Worm (Caenorhabditis elegans) whole organism, L1 larva: ENCODE results near the gene srh-7.

ENCODE experiments used
- C04F5.9 ChIP-seq: sonication (generic microtip); optimal IDR thresholded peaks from 2 replicates; lab custom pipeline; 2016; ENCODE audit warnings: missing genetic modification characterization, missing compliant biosample characterization
- C34B4.2 ChIP-seq: sonication (generic microtip); optimal IDR thresholded peaks from 2 replicates; lab custom pipeline; 2017; ENCODE audit warnings: mild to moderate bottlenecking, missing genetic modification characterization, missing compliant biosample characterization
- Y116A8C.19 ChIP-seq: sonication (generic microtip); optimal IDR thresholded peaks from 2 replicates; lab custom pipeline; 2016; ENCODE audit warnings: missing compliant biosample characterization, missing genetic modification characterization, borderline replicate concordance
- alr-1 ChIP-seq: fragments of 200-800 bp; sonication (Bioruptor generic); optimal IDR thresholded peaks from 2 replicates; lab custom pipeline; 2018; ENCODE audit warnings: borderline replicate concordance, mild to moderate bottlenecking, missing genetic modification characterization, missing compliant biosample characterization
- aly-2 ChIP-seq: fragments of 150-350 bp; optimal IDR thresholded peaks from 2 replicates; lab custom pipeline; 2014; ENCODE audit warnings: missing biosample characterization, missing genetic modification characterization
- blmp-1 ChIP-seq: fragments of 150-350 bp; optimal IDR thresholded peaks from 2 replicates; lab custom pipeline; 2014; ENCODE audit warnings: missing biosample characterization, missing genetic modification characterization
- ceh-8 ChIP-seq: fragments of 200-800 bp; sonication (Bioruptor generic); optimal IDR thresholded peaks from 2 replicates; lab custom pipeline; 2018; ENCODE audit warnings: mild to moderate bottlenecking, missing genetic modification characterization, moderate library complexity, missing compliant biosample characterization
- ceh-90 ChIP-seq: sonication (generic microtip); optimal IDR thresholded peaks from 2 replicates; lab custom pipeline; 2016; ENCODE audit warnings: missing genetic modification characterization, missing compliant biosample characterization
- dpl-1 ChIP-seq, 3 experiments: fragments of 150-350 bp in 2 of 3; sonication (generic microtip) in 1 of 3; optimal IDR thresholded peaks; 2 replicates each; lab custom pipeline; 2014 to 2017; ENCODE audit warnings: missing biosample characterization in 3 of 3, missing genetic modification characterization in 3 of 3, missing genetic modification reagents in 3 of 3
- efl-1 ChIP-seq, 4 experiments: fragments of 150-350 bp; optimal IDR thresholded peaks in 3 of 4; peaks in 1 of 4; 1 replicate in 1 of 4; 2 replicates in 3 of 4; lab custom pipeline; 2014; ENCODE audit warnings: missing biosample characterization in 2 of 4, missing genetic modification characterization in 2 of 4, missing genetic modification reagents in 2 of 4
- egl-13 ChIP-seq: sonication (generic microtip); optimal IDR thresholded peaks from 2 replicates; lab custom pipeline; 2016; ENCODE audit warnings: missing genotype, missing genetic modification reagents, missing genetic modification characterization, missing compliant biosample characterization
- elt-3 ChIP-seq, 6 experiments: fragments of 150-350 bp in 1 of 6; sonication (generic microtip); optimal IDR thresholded peaks; 2 replicates each; lab custom pipeline; 2017 to 2018; ENCODE audit warnings: missing biosample characterization in 6 of 6, missing genetic modification characterization in 6 of 6, inconsistent platforms in 1 of 6
- ets-5 ChIP-seq: fragments of 200-800 bp; sonication (Bioruptor generic); IDR thresholded peaks from 2 replicates; pipeline ENCODE4 v1.3.6; 2022; ENCODE audit warnings: missing genetic modification characterization, missing compliant biosample characterization
- fkh-4 ChIP-seq: sonication (generic microtip); optimal IDR thresholded peaks from 2 replicates; lab custom pipeline; 2016; ENCODE audit warnings: missing compliant biosample characterization, missing genetic modification characterization, borderline replicate concordance
- fkh-8 ChIP-seq: sonication (generic microtip); optimal IDR thresholded peaks from 2 replicates; lab custom pipeline; 2016; ENCODE audit warnings: mild to moderate bottlenecking, missing genetic modification characterization, missing compliant biosample characterization
- grh-1 ChIP-seq: fragments of 200-800 bp; sonication (Bioruptor generic); IDR thresholded peaks from 2 replicates; pipeline ENCODE4 v1.3.6; 2022; ENCODE audit warnings: missing genetic modification reagents, missing genetic modification characterization, missing compliant biosample characterization
- hlh-17 ChIP-seq: fragments of 200-800 bp; sonication (Bioruptor generic); optimal IDR thresholded peaks from 2 replicates; lab custom pipeline; 2018; ENCODE audit warnings: missing genetic modification characterization, mild to moderate bottlenecking, missing compliant biosample characterization, moderate library complexity, borderline replicate concordance
- isw-1 ChIP-seq: fragments of 200-800 bp; sonication (Bioruptor generic); IDR thresholded peaks from 2 replicates; pipeline ENCODE4 v1.3.6; 2022; ENCODE audit warnings: missing genetic modification characterization, missing compliant biosample characterization
- lin-13 ChIP-seq: fragments of 150-350 bp; optimal IDR thresholded peaks from 2 replicates; lab custom pipeline; 2014; ENCODE audit warnings: missing biosample characterization, missing genetic modification reagents, missing genetic modification characterization
- lin-14 ChIP-seq: fragments of 200-800 bp; sonication (Bioruptor generic); optimal IDR thresholded peaks from 2 replicates; lab custom pipeline; 2018; ENCODE audit warnings: mild to moderate bottlenecking, missing genetic modification characterization, moderate library complexity, missing compliant biosample characterization
- lin-35 ChIP-seq, 2 experiments: fragments of 150-350 bp; optimal IDR thresholded peaks; 2 replicates each; lab custom pipeline; 2014; ENCODE audit warnings: missing biosample characterization in 2 of 2, missing genetic modification characterization in 2 of 2, missing genetic modification reagents in 2 of 2
- mef-2 ChIP-seq: fragments of 150-350 bp; optimal IDR thresholded peaks from 2 replicates; lab custom pipeline; 2014; ENCODE audit warnings: missing biosample characterization, missing genetic modification characterization
- nhr-11 ChIP-seq: fragments of 150-350 bp; optimal IDR thresholded peaks from 2 replicates; lab custom pipeline; 2014; ENCODE audit warnings: missing biosample characterization, missing genetic modification characterization
- nhr-12 ChIP-seq: sonication (generic microtip); optimal IDR thresholded peaks from 2 replicates; lab custom pipeline; 2017; ENCODE audit warnings: missing biosample characterization, missing genetic modification characterization
- nhr-19 ChIP-seq: fragments of 200-800 bp; sonication (Bioruptor generic); conservative IDR thresholded peaks from 2 replicates; pipeline ENCODE4 v1.3.6; 2022; ENCODE audit warnings: missing genetic modification characterization, missing compliant biosample characterization
- nhr-20 ChIP-seq: sonication (generic microtip); optimal IDR thresholded peaks from 2 replicates; lab custom pipeline; 2016; ENCODE audit warnings: mild to moderate bottlenecking, missing genetic modification characterization, missing compliant biosample characterization
- nhr-71 ChIP-seq: sonication (generic microtip); optimal IDR thresholded peaks from 2 replicates; lab custom pipeline; 2016; ENCODE audit warnings: mild to moderate bottlenecking, missing genetic modification characterization, moderate library complexity, missing compliant biosample characterization
- nhr-76 ChIP-seq: sonication (generic microtip); optimal IDR thresholded peaks from 2 replicates; lab custom pipeline; 2017; ENCODE audit warnings: missing biosample characterization, missing genetic modification characterization
- nhr-77 ChIP-seq: fragments of 150-350 bp; optimal IDR thresholded peaks from 2 replicates; lab custom pipeline; 2014; ENCODE audit warnings: missing biosample characterization, missing genetic modification characterization
- nhr-84 ChIP-seq: sonication (generic microtip); optimal IDR thresholded peaks from 2 replicates; lab custom pipeline; 2017; ENCODE audit warnings: missing biosample characterization, missing genetic modification characterization
- nhr-85 ChIP-seq: sonication (generic microtip); peaks from one replicate; lab custom pipeline; 2016; ENCODE audit warnings: missing genetic modification characterization, inconsistent platforms, missing compliant biosample characterization
- nhr-90 ChIP-seq: sonication (generic microtip); optimal IDR thresholded peaks from 2 replicates; lab custom pipeline; 2016; ENCODE audit warnings: mild to moderate bottlenecking, missing genetic modification characterization, missing compliant biosample characterization; ENCODE audit not compliant: poor library complexity
- rnt-1 ChIP-seq: sonication (generic microtip); optimal IDR thresholded peaks from 2 replicates; lab custom pipeline; 2016; ENCODE audit warnings: mild to moderate bottlenecking, missing genetic modification characterization, moderate library complexity, missing compliant biosample characterization
- snpc-4 ChIP-seq: fragments of 150-350 bp; optimal IDR thresholded peaks from 2 replicates; lab custom pipeline; 2014; ENCODE audit warnings: missing biosample characterization, missing genetic modification characterization
- sup-37 ChIP-seq: fragments of 200-800 bp; sonication (Bioruptor generic); optimal IDR thresholded peaks from 2 replicates; lab custom pipeline; 2018; ENCODE audit warnings: mild to moderate bottlenecking, missing genetic modification characterization, missing compliant biosample characterization
- tbx-2 ChIP-seq: sonication (generic microtip); optimal IDR thresholded peaks from 2 replicates; lab custom pipeline; 2016; ENCODE audit warnings: missing genetic modification characterization, missing compliant biosample characterization
- tlp-1 ChIP-seq: fragments of 150-350 bp; optimal IDR thresholded peaks from 2 replicates; lab custom pipeline; 2014; ENCODE audit warnings: missing biosample characterization, missing genetic modification characterization
- unc-130 ChIP-seq: fragments of 150-350 bp; optimal IDR thresholded peaks from 2 replicates; lab custom pipeline; 2017; ENCODE audit warnings: missing biosample characterization, missing genetic modification characterization, inconsistent platforms
- unc-30 ChIP-seq: sonication (generic microtip); optimal IDR thresholded peaks from 2 replicates; lab custom pipeline; 2017; ENCODE audit warnings: missing biosample characterization, missing genetic modification characterization
- unc-62 ChIP-seq: fragments of 150-350 bp; optimal IDR thresholded peaks from 2 replicates; lab custom pipeline; 2014; ENCODE audit warnings: missing biosample characterization, missing genetic modification reagents, missing genetic modification characterization
- xbp-1 ChIP-seq: sonication (generic microtip); optimal IDR thresholded peaks from 2 replicates; lab custom pipeline; 2016; ENCODE audit warnings: missing genetic modification characterization, missing compliant biosample characterization

Gene srh-7

DNA sequence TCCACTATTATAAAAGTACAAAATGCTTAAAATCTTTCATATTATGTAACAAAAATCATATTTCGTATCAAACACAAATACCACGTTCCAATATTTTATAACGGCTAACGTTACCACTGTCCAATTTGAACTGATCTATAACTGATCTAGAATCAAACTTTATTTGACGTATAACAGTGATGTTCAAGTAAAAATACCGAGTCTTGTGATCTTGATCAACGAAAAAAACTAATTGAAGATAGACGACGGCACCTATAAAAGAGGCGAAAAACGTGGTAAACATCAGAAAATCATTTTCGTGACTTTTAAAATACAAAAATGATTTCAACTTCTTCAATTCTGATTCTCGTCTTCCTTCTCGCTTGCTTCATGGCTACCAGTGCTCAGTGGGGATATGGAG, 20.4 kb upstream of the srh-7 start, which contains the start of gene nlp-28 (continued):
- TF ChIP-seq mef-2 (tag; lab: Kevin White, UChicago), result no peak
- TF ChIP-seq nhr-12 (tag; lab: Kevin White, UChicago), result no peak
- no peak for TF ChIP-seq rnt-1 (tag; lab: Kevin White, UChicago)
- 0 out of 2 replicates have a peak, but pooled peaks have one; percentile 4 for TF ChIP-seq nhr-19 (GFP tag; lab: Robert Waterston, UW)
- no peak for TF ChIP-seq alr-1 (tag; lab: Kevin White, UChicago)
- no peak for TF ChIP-seq unc-30 (tag; lab: Kevin White, UChicago)

DNA sequence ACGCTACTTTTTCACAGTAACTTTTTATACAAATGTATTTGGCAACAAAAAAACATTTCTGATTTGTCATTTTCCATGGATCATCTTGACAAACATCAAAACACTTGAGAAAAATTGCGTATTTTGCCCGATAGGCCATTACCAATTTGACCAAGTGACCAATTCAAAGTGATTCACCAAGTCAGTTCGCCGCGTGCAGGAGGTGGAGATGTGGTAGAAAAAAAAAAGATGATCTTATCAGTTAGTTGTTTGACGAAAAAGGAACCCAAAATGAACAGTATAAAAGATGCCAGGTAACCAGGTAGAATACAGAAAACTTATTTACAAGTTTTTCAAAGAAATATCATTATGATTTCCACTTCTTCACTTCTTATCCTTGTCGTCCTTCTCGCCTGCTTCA, 19.0 kb upstream of the srh-7 start, which contains the start of gene nlp-27:
TSS of gene nlp-27 (plus strand) at position 309 of the 400 bp plus-strand sequence.
- TF ChIP-seq blmp-1 (tag; lab: Kevin White, UChicago), result peak; percentile 36
- peak; percentile 83 for TF ChIP-seq nhr-85 (tag; lab: Kevin White, UChicago)
- peak; percentile 9 for TF ChIP-seq nhr-90 (tag; lab: Kevin White, UChicago)
- TF ChIP-seq nhr-11, result no peak
- peak; percentile 27 for TF ChIP-seq nhr-20 (tag; lab: Kevin White, UChicago)
- no peak for TF ChIP-seq efl-1 (optimal IDR thresholded peaks at IDR 0.05; lab: Kevin White, UChicago)
- peak in 1 of 2 experiments; percentile 49 for TF ChIP-seq efl-1 (GFP tag; optimal IDR thresholded peaks at IDR 0.05 in 1 of 2; lab: Kevin White, UChicago)
- TF ChIP-seq elt-3 (tag; optimal IDR thresholded peaks at IDR 0.05; lab: Kevin White, UChicago), result peak in 2 of 6 experiments; percentile 16 to 42
- TF ChIP-seq hlh-17 (GFP tag; lab: Kevin White, UChicago), result no peak
- TF ChIP-seq nhr-71 (tag; lab: Kevin White, UChicago), result peak; percentile 4
- TF ChIP-seq lin-14 (GFP tag; lab: Kevin White, UChicago), result peak; percentile 18

ce11 chrV:3992334-3992733, 15.7 kb upstream of the srh-7 start:
- no peak for TF ChIP-seq C04F5.9 (tag; lab: Kevin White, UChicago)
- peak; percentile 58 for TF ChIP-seq grh-1 (GFP tag; lab: Robert Waterston, UW)
- no peak for TF ChIP-seq unc-62
- TF ChIP-seq isw-1 (GFP tag; lab: Robert Waterston, UW), result no peak
- peak in 1 of 2 experiments; percentile 48 for TF ChIP-seq lin-35 (GFP tag; optimal IDR thresholded peaks at IDR 0.05; lab: Kevin White, UChicago)
- TF ChIP-seq nhr-77 (tag; lab: Kevin White, UChicago), result no peak
- no peak for TF ChIP-seq nhr-84
- peak; percentile 47 for TF ChIP-seq nhr-71 (tag; lab: Kevin White, UChicago)
- TF ChIP-seq C34B4.2 (tag; lab: Kevin White, UChicago), result no peak
- TF ChIP-seq hlh-17 (GFP tag; lab: Kevin White, UChicago), result no peak
- peak; percentile 2 for TF ChIP-seq nhr-90 (tag; lab: Kevin White, UChicago)
- no peak for TF ChIP-seq mef-2 (tag; lab: Kevin White, UChicago)
- no peak for TF ChIP-seq unc-130 (tag; lab: Kevin White, UChicago)
- TF ChIP-seq ceh-8 (GFP tag; lab: Kevin White, UChicago), result no peak
- TF ChIP-seq snpc-4 (tag; lab: Kevin White, UChicago), result no peak
- no peak for TF ChIP-seq fkh-8 (tag; lab: Kevin White, UChicago)
- TF ChIP-seq ceh-90 (tag; lab: Kevin White, UChicago), result no peak
- no peak for TF ChIP-seq blmp-1 (tag; lab: Kevin White, UChicago)
- no peak for TF ChIP-seq ets-5 (GFP tag; lab: Robert Waterston, UW)
- no peak for TF ChIP-seq lin-13 (GFP tag; lab: Kevin White, UChicago)
- no peak for TF ChIP-seq nhr-76 (tag; lab: Kevin White, UChicago)
- no peak for TF ChIP-seq tlp-1 (tag; lab: Kevin White, UChicago)
- TF ChIP-seq tbx-2 (tag; lab: Kevin White, UChicago), result peak; percentile 21
- TF ChIP-seq nhr-19 (GFP tag; lab: Robert Waterston, UW), result no peak
- no peak for TF ChIP-seq nhr-11
- TF ChIP-seq xbp-1 (tag; lab: Kevin White, UChicago), result no peak
- peak; percentile 86 for TF ChIP-seq nhr-85 (tag; lab: Kevin White, UChicago)
- no peak for TF ChIP-seq sup-37 (GFP tag; lab: Kevin White, UChicago)
- TF ChIP-seq efl-1 (optimal IDR thresholded peaks at IDR 0.05; lab: Kevin White, UChicago), result no peak
- TF ChIP-seq efl-1 (GFP tag; optimal IDR thresholded peaks at IDR 0.05 in 1 of 2; lab: Kevin White, UChicago), result peak in 1 of 2 experiments; percentile 56
- no peak for TF ChIP-seq egl-13 (tag; lab: Kevin White, UChicago)
- TF ChIP-seq elt-3 (tag; optimal IDR thresholded peaks at IDR 0.05; lab: Kevin White, UChicago), result peak in 1 of 6 experiments; percentile 37
- peak; percentile 56 for TF ChIP-seq nhr-20 (tag; lab: Kevin White, UChicago)
- no peak for TF ChIP-seq dpl-1 (GFP tag; optimal IDR thresholded peaks at IDR 0.05; lab: Kevin White, UChicago)
- TF ChIP-seq fkh-4 (tag; lab: Kevin White, UChicago), result no peak
- no peak for TF ChIP-seq Y116A8C.19
- no peak for TF ChIP-seq aly-2 (tag; lab: Kevin White, UChicago)
- TF ChIP-seq, all 84 proteins: peak for 9
